Fruit fly (Drosophila melanogaster) whole organism, prepupa: ENCODE data around the gene CG9498.

Source experiments
- Blimp-1 ChIP-seq: fragments of 200-800 bp; sonication (Bioruptor generic); optimal IDR thresholded peaks from 3 replicates; lab custom pipeline; 2017; ENCODE audit warnings: missing biosample characterization, missing genetic modification characterization, mild to moderate bottlenecking, moderate library complexity, missing genetic modification reagents
- CG10631 ChIP-seq: fragments of 200-800 bp; sonication (Bioruptor generic); optimal IDR thresholded peaks from 2 replicates; lab custom pipeline; 2016; ENCODE audit warnings: missing biosample characterization, missing genetic modification characterization
- CG10669 ChIP-seq: fragments of 200-800 bp; sonication (Bioruptor generic); optimal IDR thresholded peaks from 3 replicates; lab custom pipeline; 2018; ENCODE audit warnings: missing biosample characterization, mild to moderate bottlenecking, missing genetic modification characterization, moderate library complexity
- CG15336 ChIP-seq: fragments of 200-800 bp; sonication (Bioruptor generic); IDR thresholded peaks from 2 replicates; pipeline ENCODE4 v1.3.6; 2022; ENCODE audit warnings: missing biosample characterization, missing genetic modification characterization
- CG16779 ChIP-seq: fragments of 200-800 bp; sonication (Bioruptor generic); optimal IDR thresholded peaks from 3 replicates; lab custom pipeline; 2017; ENCODE audit warnings: missing biosample characterization, mild to moderate bottlenecking, missing genetic modification characterization
- CG3032 ChIP-seq: fragments of 200-800 bp; optimal IDR thresholded peaks from 2 replicates; lab custom pipeline; 2019; ENCODE audit warnings: missing biosample characterization, mild to moderate bottlenecking, missing genetic modification characterization, moderate library complexity
- CG31627 ChIP-seq: fragments of 200-800 bp; sonication (Bioruptor generic); optimal IDR thresholded peaks from 3 replicates; lab custom pipeline; 2016; ENCODE audit warnings: missing biosample characterization, missing genetic modification characterization
- CG3919 ChIP-seq: fragments of 200-800 bp; sonication (Bioruptor generic); optimal IDR thresholded peaks from 3 replicates; lab custom pipeline; 2016; ENCODE audit warnings: missing biosample characterization, missing genetic modification characterization
- CG4318 ChIP-seq: fragments of 200-800 bp; sonication (Bioruptor generic); optimal IDR thresholded peaks from 3 replicates; lab custom pipeline; 2017; ENCODE audit warnings: missing biosample characterization, mild to moderate bottlenecking, missing genetic modification characterization
- CG6276 ChIP-seq: fragments of 200-800 bp; sonication (Bioruptor generic); optimal IDR thresholded peaks from 2 replicates; lab custom pipeline; 2017; ENCODE audit warnings: missing biosample characterization, mild to moderate bottlenecking, missing genetic modification characterization
- CG6792 ChIP-seq: fragments of 200-800 bp; sonication (Bioruptor generic); optimal IDR thresholded peaks from 3 replicates; lab custom pipeline; 2016; ENCODE audit warnings: missing biosample characterization, missing genetic modification characterization
- CG6808 ChIP-seq: fragments of 200-800 bp; sonication (Bioruptor generic); optimal IDR thresholded peaks from 3 replicates; lab custom pipeline; 2017; ENCODE audit warnings: missing biosample characterization, missing genetic modification characterization, mild to moderate bottlenecking, moderate library complexity, missing genetic modification reagents
- CG6854 ChIP-seq: fragments of 200-800 bp; sonication (Bioruptor generic); optimal IDR thresholded peaks from 2 replicates; lab custom pipeline; 2017; ENCODE audit warnings: missing biosample characterization, mild to moderate bottlenecking, missing genetic modification characterization
- CG8119 ChIP-seq: fragments of 200-800 bp; sonication (Bioruptor generic); IDR thresholded peaks from 3 replicates; pipeline ENCODE4 v1.3.6; 2022; ENCODE audit warnings: missing biosample characterization, missing genetic modification characterization
- CG8319 ChIP-seq: fragments of 200-800 bp; sonication (Bioruptor generic); optimal IDR thresholded peaks from 3 replicates; lab custom pipeline; 2016; ENCODE audit warnings: missing biosample characterization, missing genetic modification characterization
- CG9139 ChIP-seq: fragments of 200-800 bp; sonication (Bioruptor generic); optimal IDR thresholded peaks from 3 replicates; lab custom pipeline; 2017; ENCODE audit warnings: missing biosample characterization, mild to moderate bottlenecking, missing genetic modification characterization
- Eip78C ChIP-seq: fragments of 200-800 bp; sonication (Bioruptor generic); peaks from one replicate; lab custom pipeline; 2016; ENCODE audit warnings: missing biosample characterization, missing genetic modification characterization
- Eip93F ChIP-seq: fragments of 200-800 bp; sonication (Bioruptor generic); optimal IDR thresholded peaks from 2 replicates; lab custom pipeline; 2016; ENCODE audit warnings: missing biosample characterization, mild to moderate bottlenecking, missing genetic modification characterization
- Ets21C ChIP-seq: fragments of 200-800 bp; sonication (Bioruptor generic); optimal IDR thresholded peaks from 3 replicates; lab custom pipeline; 2016; ENCODE audit warnings: missing biosample characterization, missing genetic modification characterization
- Ets96B ChIP-seq: fragments of 200-800 bp; optimal IDR thresholded peaks from 2 replicates; lab custom pipeline; 2019; ENCODE audit warnings: missing biosample characterization, mild to moderate bottlenecking, missing genetic modification characterization, moderate library complexity
- Hr4 ChIP-seq: fragments of 200-800 bp; sonication (Bioruptor generic); optimal IDR thresholded peaks from 3 replicates; lab custom pipeline; 2016; ENCODE audit warnings: missing biosample characterization, missing genetic modification characterization
- Met ChIP-seq: fragments of 200-800 bp; sonication (Bioruptor generic); optimal IDR thresholded peaks from 3 replicates; lab custom pipeline; 2016; ENCODE audit warnings: missing biosample characterization, missing genetic modification characterization
- OdsH ChIP-seq: fragments of 200-800 bp; sonication (Bioruptor generic); optimal IDR thresholded peaks from 3 replicates; lab custom pipeline; 2016; ENCODE audit warnings: missing biosample characterization, missing genetic modification characterization
- Smox ChIP-seq: fragments of 200-800 bp; sonication (Bioruptor generic); optimal IDR thresholded peaks from 3 replicates; lab custom pipeline; 2016; ENCODE audit warnings: missing biosample characterization, missing genetic modification characterization
- Sox14 ChIP-seq: fragments of 200-800 bp; sonication (Bioruptor generic); optimal IDR thresholded peaks from 3 replicates; lab custom pipeline; 2016; ENCODE audit warnings: missing biosample characterization, missing genetic modification characterization
- cyc ChIP-seq: fragments of 200-800 bp; sonication (Bioruptor generic); optimal IDR thresholded peaks from 3 replicates; lab custom pipeline; 2016; ENCODE audit warnings: missing biosample characterization, missing genetic modification characterization
- dsx ChIP-seq: fragments of 200-800 bp; optimal IDR thresholded peaks from 3 replicates; lab custom pipeline; 2019; ENCODE audit warnings: missing biosample characterization, mild to moderate bottlenecking, missing genetic modification characterization, moderate library complexity; ENCODE audit not compliant: poor library complexity, severe bottlenecking
- eg ChIP-seq: fragments of 200-800 bp; sonication (Bioruptor generic); IDR thresholded peaks from 3 replicates; pipeline ENCODE4 v1.3.6; 2022; ENCODE audit warnings: missing biosample characterization, missing genetic modification characterization
- fd85E ChIP-seq: fragments of 200-800 bp; sonication (Bioruptor generic); optimal IDR thresholded peaks from 3 replicates; lab custom pipeline; 2016; ENCODE audit warnings: missing biosample characterization, missing genetic modification characterization
- fkh ChIP-seq: fragments of 200-800 bp; sonication (Bioruptor generic); optimal IDR thresholded peaks from 3 replicates; lab custom pipeline; 2017; ENCODE audit warnings: missing biosample characterization, mild to moderate bottlenecking, missing genetic modification characterization, moderate library complexity
- pdm3 ChIP-seq: fragments of 200-800 bp; sonication (Bioruptor generic); optimal IDR thresholded peaks from 3 replicates; lab custom pipeline; 2016; ENCODE audit warnings: missing biosample characterization, missing genetic modification characterization
- salr ChIP-seq, 2 experiments: fragments of 200-800 bp; sonication (Bioruptor generic); optimal IDR thresholded peaks; 3 replicates each; lab custom pipeline; 2016 to 2018; ENCODE audit warnings: missing biosample characterization in 2 of 2, missing genetic modification characterization in 2 of 2, mild to moderate bottlenecking in 1 of 2
- ss ChIP-seq, 2 experiments: fragments of 200-800 bp; sonication (Bioruptor generic); optimal IDR thresholded peaks; 2 replicates in 1 of 2; 3 replicates in 1 of 2; lab custom pipeline; 2017 to 2018; ENCODE audit warnings: mild to moderate bottlenecking in 2 of 2, missing biosample characterization in 2 of 2, missing genetic modification characterization in 2 of 2, moderate library complexity in 1 of 2
- svp ChIP-seq: fragments of 200-800 bp; sonication (Bioruptor generic); peaks from one replicate; lab custom pipeline; 2016; ENCODE audit warnings: missing biosample characterization, missing genetic modification characterization

The CG9498 gene

DNA sequence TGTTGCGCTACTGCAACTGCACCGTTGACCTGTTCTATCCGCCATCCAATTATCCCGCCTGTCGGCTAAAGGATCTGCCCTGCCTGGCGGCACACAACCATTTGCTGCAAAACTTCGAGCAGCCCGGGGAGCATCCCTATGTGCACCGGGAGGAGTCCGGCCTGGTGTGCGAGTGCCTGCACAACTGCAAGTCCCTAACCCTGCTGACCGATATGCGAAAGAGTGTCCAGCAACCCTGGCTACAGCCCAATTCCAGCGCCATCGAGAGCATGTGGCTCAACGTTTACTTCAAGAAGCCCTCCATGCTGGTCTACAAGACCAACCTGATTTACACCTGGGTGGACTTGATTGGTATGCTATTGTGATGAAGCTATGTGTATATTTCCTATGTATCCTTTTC, 5.3 kb upstream of the CG9498 start:
- TF ChIP-seq dsx (GFP tag; lab: Kevin White, UChicago) (no peak), CG3032 (no peak), OdsH (GFP tag; lab: Kevin White, UChicago) (no peak), Eip93F (GFP tag; lab: Kevin White, UChicago) (no peak), Blimp-1 (GFP tag; lab: Kevin White, UChicago) (no peak), fd85E (GFP tag; lab: Kevin White, UChicago) (no peak), Hr4 (no peak), CG8119 (GFP tag; lab: Robert Waterston, UW) (no peak), CG3919 (GFP tag; lab: Kevin White, UChicago) (no peak), ss (GFP tag; optimal IDR thresholded peaks at IDR 0.05; lab: Kevin White, UChicago) (no peak)

DNA sequence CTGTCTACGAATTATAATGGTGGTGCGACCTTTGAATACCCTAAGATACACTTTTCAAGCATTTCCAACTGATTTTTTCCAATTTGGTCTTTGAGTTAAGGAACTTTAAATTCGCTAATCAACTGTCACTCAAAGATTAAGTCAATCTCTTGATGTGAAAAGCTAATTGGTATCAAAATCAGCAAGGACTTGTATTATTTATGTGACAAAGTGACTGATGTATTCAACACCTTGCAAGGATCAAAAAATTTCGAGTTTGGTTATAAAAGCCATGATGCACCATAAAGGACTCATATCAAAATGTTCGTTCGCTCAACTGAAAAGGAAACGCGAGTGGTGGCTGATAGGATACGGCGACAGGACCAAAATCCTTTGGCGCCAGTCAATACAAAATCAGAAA, 3.8 kb upstream of the CG9498 start, which contains the start of gene ppk14:
Gene ppk14, plus strand, starts transcription at position 301 of the 400 bp plus-strand sequence.
- TF ChIP-seq CG3032: no peak
- no peak for TF ChIP-seq ss (GFP tag; optimal IDR thresholded peaks at IDR 0.05; lab: Kevin White, UChicago)
- TF ChIP-seq CG8319: no peak
- no peak for TF ChIP-seq CG9139 (GFP tag; lab: Kevin White, UChicago)
- TF ChIP-seq CG6854 (GFP tag; lab: Kevin White, UChicago): no peak

DNA sequence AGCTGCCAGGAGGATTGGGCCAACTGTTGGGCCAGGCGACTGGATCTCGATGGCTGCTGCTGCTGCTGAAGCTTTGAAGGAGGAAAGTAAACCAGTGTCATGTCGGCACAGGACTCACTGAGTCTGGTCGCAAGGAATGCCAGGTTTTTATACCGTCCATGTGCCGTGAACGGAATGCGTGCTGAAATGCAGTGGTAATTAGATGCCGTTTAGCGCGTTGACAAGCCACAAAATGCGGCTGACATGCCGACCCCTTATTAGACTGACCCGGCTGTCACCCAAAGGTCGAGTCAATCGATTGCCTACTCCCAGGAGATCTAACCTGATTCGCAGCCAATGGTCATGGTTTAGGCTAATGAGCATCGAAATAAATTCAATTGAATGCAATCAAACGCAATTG, 3.4 kb upstream of the CG9498 start, which contains the start of gene ppk7:
Gene ppk7, minus strand, starts transcription at position 101 of the 400 bp plus-strand sequence.
- TF ChIP-seq Ets21C (GFP tag; lab: Kevin White, UChicago) (no peak), Ets96B (tag; lab: Kevin White, UChicago) (no peak), Met (GFP tag; lab: Kevin White, UChicago) (no peak), CG10669 (no peak), Smox (GFP tag; lab: Kevin White, UChicago) (no peak), pdm3 (no peak), CG10631 (GFP tag; lab: Kevin White, UChicago) (no peak), CG6792 (GFP tag; lab: Kevin White, UChicago) (no peak), CG4318 (no peak), CG6276 (GFP tag; lab: Kevin White, UChicago) (no peak), salr (GFP tag; optimal IDR thresholded peaks at IDR 0.05; lab: Kevin White, UChicago) (no peak), CG3919 (GFP tag; lab: Kevin White, UChicago) (no peak), Sox14 (GFP tag; lab: Kevin White, UChicago) (no peak), CG9139 (GFP tag; lab: Kevin White, UChicago) (no peak), CG6808 (GFP tag; lab: Kevin White, UChicago) (no peak), cyc (GFP tag; lab: Kevin White, UChicago) (no peak)

DNA sequence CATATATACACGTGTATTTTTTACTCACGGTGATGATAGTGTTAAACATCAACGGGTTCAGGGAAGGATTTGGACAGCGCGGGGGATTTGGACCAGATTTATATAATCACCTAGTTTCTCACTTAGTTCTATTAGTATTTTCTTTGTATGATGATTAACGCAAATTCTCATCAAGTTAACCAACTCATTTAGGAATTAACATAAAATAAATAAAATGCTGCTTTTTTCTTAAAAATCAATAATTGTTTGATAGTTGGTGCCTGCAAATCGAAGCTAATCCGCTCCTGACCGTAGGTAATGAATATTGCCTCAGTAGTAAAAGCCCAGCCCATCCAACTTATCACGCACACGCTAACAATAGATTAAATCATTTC, 962 bp upstream of the CG9498 start:
- peak; percentile 68 for TF ChIP-seq fkh (GFP tag; lab: Kevin White, UChicago)
- TF ChIP-seq CG16779: no peak
- TF ChIP-seq Ets96B (tag; lab: Kevin White, UChicago): peak; percentile 8
- no peak for TF ChIP-seq CG15336 (GFP tag; lab: Robert Waterston, UW)
- peak; percentile 3 for TF ChIP-seq CG10631 (GFP tag; lab: Kevin White, UChicago)
- peak; percentile 14 for TF ChIP-seq OdsH (GFP tag; lab: Kevin White, UChicago)
- TF ChIP-seq Eip78C (GFP tag; lab: Kevin White, UChicago): peak; percentile 33
- no peak for TF ChIP-seq CG31627 (GFP tag; lab: Kevin White, UChicago)
- TF ChIP-seq svp: peak; percentile 62
- TF ChIP-seq Hr4: peak; percentile 62
- TF ChIP-seq eg (GFP tag; lab: Robert Waterston, UW): peak; percentile 63; the same call in 2 of the 3 replicates
